Fruit fly (Drosophila melanogaster): ENCODE measurements around the gene CG7065.
A peak's percentile ranks its signal among the peaks of the same experiment; 100 is the strongest.

DNA sequence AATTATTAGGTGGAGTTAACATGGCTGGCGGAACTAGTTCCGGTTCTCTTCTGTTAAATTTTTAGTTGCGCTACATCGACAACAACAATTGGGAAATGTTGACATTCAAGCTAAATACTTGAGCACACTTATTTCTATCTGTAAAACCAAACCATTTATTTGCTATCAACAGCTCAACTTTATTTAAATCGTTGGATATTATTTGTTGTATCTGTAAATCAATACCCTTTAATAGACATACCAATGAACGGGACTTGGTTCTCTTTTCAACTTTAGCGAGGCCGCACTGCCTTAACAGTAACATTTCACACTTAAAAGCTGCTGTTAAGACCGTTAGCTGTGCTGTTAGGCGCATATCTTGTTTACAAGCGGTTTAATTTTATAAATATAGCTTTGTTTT, 51.3 kb downstream of the CG7065 start, which contains the start of gene CG12106:
- TF ChIP-seq CG7101 (tag; optimal IDR thresholded peaks at IDR 0.05) (peak; percentile 73), Mnt (GFP tag; optimal IDR thresholded peaks at IDR 0.05) (peak; percentile 29), cic (GFP tag; optimal IDR thresholded peaks at IDR 0.05) (no peak)
